Worm (Caenorhabditis elegans) whole organism, L1 larva: ENCODE results near the gene Y64G10A.1.

Source experiments
- C34B4.2 ChIP-seq: sonication (generic microtip); optimal IDR thresholded peaks from 2 replicates; lab custom pipeline; 2017; ENCODE audit warnings: mild to moderate bottlenecking, missing genetic modification characterization, missing compliant biosample characterization
- ces-1 ChIP-seq: fragments of 150-350 bp; optimal IDR thresholded peaks from 2 replicates; lab custom pipeline; 2014; ENCODE audit warnings: missing biosample characterization, missing genetic modification reagents, missing genetic modification characterization
- egl-27 ChIP-seq, 2 experiments: fragments of 150-350 bp in 1 of 2; sonication (generic microtip); optimal IDR thresholded peaks; 3 replicates each; lab custom pipeline; 2017 to 2018; ENCODE audit warnings: missing biosample characterization in 2 of 2, missing genetic modification characterization in 2 of 2, missing genetic modification reagents in 2 of 2
- fos-1 ChIP-seq: fragments of 150-350 bp; optimal IDR thresholded peaks from 2 replicates; lab custom pipeline; 2014; ENCODE audit warnings: missing biosample characterization, missing genetic modification characterization
- nhr-12 ChIP-seq: sonication (generic microtip); optimal IDR thresholded peaks from 2 replicates; lab custom pipeline; 2017; ENCODE audit warnings: missing biosample characterization, missing genetic modification characterization
- nhr-77 ChIP-seq: fragments of 150-350 bp; optimal IDR thresholded peaks from 2 replicates; lab custom pipeline; 2014; ENCODE audit warnings: missing biosample characterization, missing genetic modification characterization
- unc-62 ChIP-seq: fragments of 150-350 bp; optimal IDR thresholded peaks from 2 replicates; lab custom pipeline; 2014; ENCODE audit warnings: missing biosample characterization, missing genetic modification reagents, missing genetic modification characterization
- ztf-4 ChIP-seq: fragments of 150-350 bp; optimal IDR thresholded peaks from 2 replicates; lab custom pipeline; 2014; ENCODE audit warnings: missing biosample characterization, missing genetic modification characterization

ce11 chrIV:14274834-14275233 is 36.0 kb upstream of the Y64G10A.1 start:
- no peak for TF ChIP-seq unc-62 (GFP tag; lab: Kevin White, UChicago)
- TF ChIP-seq egl-27 (tag; optimal IDR thresholded peaks at IDR 0.05; lab: Kevin White, UChicago), result no peak
- TF ChIP-seq nhr-77 (tag; lab: Kevin White, UChicago), result no peak
- TF ChIP-seq fos-1, result no peak
- TF ChIP-seq ces-1, result no peak
- TF ChIP-seq ztf-4, result no peak
- no peak for TF ChIP-seq nhr-12
- no peak for TF ChIP-seq C34B4.2
